Fruit fly (Drosophila melanogaster) S2 (cell line): Measurements from ENCODE around the gene vri.

ENCODE experiments used
- CG8478 ChIP-seq: fragments of >200 bp; optimal IDR thresholded peaks from 2 replicates; lab custom pipeline; 2018
- CTCF ChIP-seq, 2 experiments: fragments of >200 bp; optimal IDR thresholded peaks; 2 replicates each; lab custom pipeline; 2018

DNA sequence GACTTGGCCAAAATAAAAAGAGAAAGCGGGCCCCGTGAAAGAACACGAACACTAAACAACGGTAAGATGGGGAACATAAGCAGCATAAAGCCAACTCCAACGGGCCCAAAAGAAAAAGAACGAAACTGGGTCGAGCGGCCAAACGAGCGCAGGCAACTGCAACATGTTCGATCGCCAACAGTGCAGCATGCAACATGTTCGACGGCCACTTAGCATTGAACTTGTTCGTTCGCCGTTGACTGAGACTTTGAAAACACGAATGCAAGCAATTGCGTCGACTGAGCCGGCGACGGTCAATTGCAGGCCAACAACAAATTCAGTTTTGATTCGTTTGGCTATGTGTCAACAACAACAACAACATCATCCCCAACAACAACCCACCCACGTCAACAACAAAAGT is at the start of gene vri:
- TF ChIP-seq CG8478 (lab: Kevin White, UChicago) (no peak), CTCF (optimal IDR thresholded peaks at IDR 0.05; lab: Kevin White, UChicago) (no peak)
